Worm (Caenorhabditis elegans) whole organism, dauer: ENCODE measurements around the gene grl-23.

Experiments used
- unc-62 ChIP-seq: sonication (generic microtip); optimal IDR thresholded peaks from 2 replicates; lab custom pipeline; 2017; ENCODE audit warnings: missing biosample characterization, missing genetic modification reagents, missing genetic modification characterization

grl-23 gene

ce11 chrV:12576495-12576947 is at the start of gene grl-23:
Gene grl-23 (minus strand): TSS chrV:12576897.
- no peak for TF ChIP-seq unc-62

ce11 chrV:12624371-12624770 is 47.7 kb upstream of the grl-23 start, which contains the start of gene F56H9.9:
Gene F56H9.9 (minus strand): TSS chrV:12624471.
- no peak for TF ChIP-seq unc-62

- no peak for TF ChIP-seq unc-62
Measured at ce11 chrV:12612118-12612517, 35.4 kb upstream of the grl-23 start, which contains the start of gene cyc-2.2. Gene cyc-2.2 (minus strand): TSS chrV:12612218.

- no peak for TF ChIP-seq unc-62
Measured at ce11 chrV:12611029-12611428, 34.3 kb upstream of the grl-23 start, which contains the start of gene cubn-1. Gene cubn-1 (plus strand): TSS chrV:12611329.

ce11 chrV:12609526-12609925 is 32.8 kb upstream of the grl-23 start, which contains the start of gene ZC116.1:
Gene ZC116.1 (plus strand): TSS chrV:12609826.
- TF ChIP-seq unc-62 = no peak

- TF ChIP-seq unc-62 = no peak
Measured at ce11 chrV:12608857-12609256, 32.2 kb upstream of the grl-23 start, which contains the start of gene ZC116.5. Gene ZC116.5 (minus strand): TSS chrV:12608957.

ce11 chrV:12607113-12607512 is 30.4 kb upstream of the grl-23 start, which contains the start of gene erg-28:
Gene erg-28 (plus strand): TSS chrV:12607413.
- no peak for TF ChIP-seq unc-62

- TF ChIP-seq unc-62 = no peak
Measured at ce11 chrV:12601835-12602234, 25.1 kb upstream of the grl-23 start.

ce11 chrV:12599510-12600242 is 23.0 kb upstream of the grl-23 start, which contains the start of gene C14C10.5:
Gene C14C10.5 (plus strand): TSS chrV:12600192.
- TF ChIP-seq unc-62 = no peak

- TF ChIP-seq unc-62 = no peak
Measured at ce11 chrV:12599110-12599509, 22.4 kb upstream of the grl-23 start, which contains the start of the genes C14C10.10 and ril-2. Gene C14C10.10 (minus strand): TSS chrV:12599128. Gene ril-2 (minus strand): TSS chrV:12599157.

- no peak for TF ChIP-seq unc-62
Measured at ce11 chrV:12596795-12597194, 20.1 kb upstream of the grl-23 start.

ce11 chrV:12596196-12596595 is 19.5 kb upstream of the grl-23 start, which contains the start of gene mma-1:
Gene mma-1 (minus strand): TSS chrV:12596296.
- TF ChIP-seq unc-62 = no peak

ce11 chrV:12592379-12592778 is 15.7 kb upstream of the grl-23 start, which contains the start of gene C14C10.2:
Gene C14C10.2 (minus strand): TSS chrV:12592479.
- no peak for TF ChIP-seq unc-62

ce11 chrV:12590601-12591000 is 13.9 kb upstream of the grl-23 start, which contains the start of gene ttr-43:
Gene ttr-43 (minus strand): TSS chrV:12590701.
- no peak for TF ChIP-seq unc-62

- no peak for TF ChIP-seq unc-62
Measured at ce11 chrV:12588030-12588429, 11.3 kb upstream of the grl-23 start, which contains the start of gene C14C10.1. Gene C14C10.1 (plus strand): TSS chrV:12588330.

ce11 chrV:12586793-12587192 is 10.1 kb upstream of the grl-23 start:
- no peak for TF ChIP-seq unc-62

ce11 chrV:12584771-12585170 is 8.1 kb upstream of the grl-23 start:
- TF ChIP-seq unc-62 = no peak

- no peak for TF ChIP-seq unc-62
Measured at ce11 chrV:12583421-12583820, 6.7 kb upstream of the grl-23 start.
